Worm (Caenorhabditis elegans): Measurements from ENCODE around the gene F48G7.8.

DNA sequence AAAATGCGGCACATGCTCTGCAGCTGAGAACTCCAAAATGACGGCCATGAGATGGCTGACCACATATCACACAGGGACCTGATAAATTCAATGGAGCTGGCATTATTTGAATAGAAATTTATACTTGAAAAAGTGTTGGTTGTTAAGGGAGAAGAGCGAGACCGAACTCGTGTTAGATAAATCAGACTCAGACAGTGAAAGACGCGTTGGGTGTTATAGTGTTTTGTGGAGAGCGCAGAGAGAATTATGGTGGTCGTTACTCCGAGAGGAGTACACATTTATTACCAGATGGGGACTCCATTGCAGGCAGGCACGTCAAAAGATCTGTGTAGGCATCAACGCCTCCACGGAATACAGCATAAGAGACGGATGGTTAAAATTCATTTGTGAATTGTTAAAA is 15.3 kb upstream of the F48G7.8 start, which contains the start of gene nhr-190:
- TF ChIP-seq him-1 (tag; optimal IDR thresholded peaks at IDR 0.05) (no peak), W03F9.2 (tag; optimal IDR thresholded peaks at IDR 0.05) (no peak)

All from whole organism, L4/young adult.